Fruit fly (Drosophila melanogaster) whole organism, embryonic: ENCODE measurements around the gene Sf3b2.

Source experiments
- Awh ChIP-seq: fragments of 200-800 bp; sonication (Bioruptor generic); IDR thresholded peaks from 2 replicates; pipeline ENCODE4, ENCODE4 v1.3.6; 2022; ENCODE audit warnings: missing biosample characterization, missing genetic modification characterization
- BEAF-32 ChIP-seq: fragments of 200-800 bp; sonication (Bioruptor generic); optimal IDR thresholded peaks from 3 replicates; lab custom pipeline; 2017; ENCODE audit warnings: missing biosample characterization, missing genetic modification characterization, mild to moderate bottlenecking, moderate library complexity, missing genetic modification reagents
- Bdp1 ChIP-seq: fragments of 200-800 bp; sonication (Bioruptor generic); optimal IDR thresholded peaks from 3 replicates; lab custom pipeline; 2016; ENCODE audit warnings: missing biosample characterization, missing genetic modification characterization
- CG10147 ChIP-seq: fragments of 200-800 bp; sonication (Bioruptor generic); optimal IDR thresholded peaks from 2 replicates; lab custom pipeline; 2019; ENCODE audit warnings: missing biosample characterization, mild to moderate bottlenecking, missing genetic modification characterization, moderate library complexity
- CG10543 ChIP-seq: fragments of 200-800 bp; sonication (Bioruptor generic); optimal IDR thresholded peaks from 3 replicates; lab custom pipeline; 2017; ENCODE audit warnings: missing biosample characterization, mild to moderate bottlenecking, missing genetic modification characterization, moderate library complexity
- CG11456 ChIP-seq: fragments of 200-800 bp; sonication (Bioruptor generic); IDR thresholded peaks from 3 replicates; pipeline ENCODE4 v1.3.6; 2022; ENCODE audit warnings: missing biosample characterization, missing genetic modification characterization
- CG11723 ChIP-seq: fragments of 200-800 bp; sonication (Bioruptor generic); optimal IDR thresholded peaks from 2 replicates; lab custom pipeline; 2017; ENCODE audit warnings: missing biosample characterization, mild to moderate bottlenecking, missing genetic modification characterization
- CG12236 ChIP-seq: fragments of 200-800 bp; sonication (Bioruptor generic); optimal IDR thresholded peaks from 2 replicates; lab custom pipeline; 2016; ENCODE audit warnings: missing biosample characterization, missing genetic modification characterization
- CG13424 ChIP-seq: fragments of 200-800 bp; sonication (Bioruptor generic); optimal IDR thresholded peaks from 2 replicates; lab custom pipeline; 2019; ENCODE audit warnings: missing biosample characterization, mild to moderate bottlenecking, missing genetic modification characterization, moderate library complexity
- CG17568 ChIP-seq: fragments of 200-800 bp; sonication (Bioruptor generic); optimal IDR thresholded peaks from 2 replicates; lab custom pipeline; 2018; ENCODE audit warnings: missing biosample characterization, mild to moderate bottlenecking, missing genetic modification characterization, moderate library complexity
- CG17612 ChIP-seq: fragments of 200-800 bp; sonication (Bioruptor generic); IDR thresholded peaks from 2 replicates; pipeline ENCODE4 v1.3.6; 2022; ENCODE audit warnings: missing biosample characterization, missing genetic modification characterization
- CG18599 ChIP-seq: fragments of 200-800 bp; sonication (Bioruptor generic); optimal IDR thresholded peaks from 3 replicates; lab custom pipeline; 2017; ENCODE audit warnings: missing biosample characterization, missing genetic modification characterization, mild to moderate bottlenecking, moderate library complexity, missing genetic modification reagents
- CG31441 ChIP-seq: fragments of 200-800 bp; sonication (Bioruptor generic); IDR thresholded peaks from 2 replicates; pipeline ENCODE4 v1.3.6; 2022; ENCODE audit warnings: missing biosample characterization, missing genetic modification characterization
- CG32532 ChIP-seq: fragments of 200-800 bp; sonication (Bioruptor generic); IDR thresholded peaks from 2 replicates; pipeline ENCODE4 v1.3.6; 2022; ENCODE audit warnings: missing biosample characterization, missing genetic modification characterization
- CG3281 ChIP-seq: fragments of 200-800 bp; sonication (Bioruptor generic); optimal IDR thresholded peaks from 3 replicates; lab custom pipeline; 2017; ENCODE audit warnings: missing biosample characterization, mild to moderate bottlenecking, missing genetic modification characterization
- CG34422 ChIP-seq: fragments of 200-800 bp; sonication (Bioruptor generic); IDR thresholded peaks from 3 replicates; pipeline ENCODE4 v1.3.6; 2022; ENCODE audit warnings: missing biosample characterization, missing genetic modification characterization
- CG7372 ChIP-seq: fragments of 200-800 bp; sonication (Bioruptor generic); IDR thresholded peaks from 2 replicates; pipeline ENCODE4 v1.3.6; 2022; ENCODE audit warnings: missing biosample characterization, missing genetic modification characterization
- CG7839 ChIP-seq: fragments of 200-800 bp; sonication (Bioruptor generic); optimal IDR thresholded peaks from 3 replicates; lab custom pipeline; 2018; ENCODE audit warnings: missing biosample characterization, mild to moderate bottlenecking, missing genetic modification characterization, moderate library complexity
- CG8359 ChIP-seq: fragments of 200-800 bp; sonication (Bioruptor generic); optimal IDR thresholded peaks from 2 replicates; lab custom pipeline; 2017; ENCODE audit warnings: missing biosample characterization, mild to moderate bottlenecking, missing genetic modification characterization, borderline replicate concordance
- CG8388 ChIP-seq: fragments of 200-800 bp; sonication (Bioruptor generic); optimal IDR thresholded peaks from 2 replicates; lab custom pipeline; 2019; ENCODE audit warnings: missing biosample characterization, mild to moderate bottlenecking, missing genetic modification characterization, moderate library complexity
- CG8478 ChIP-seq: fragments of >200 bp; optimal IDR thresholded peaks from 2 replicates; lab custom pipeline; 2018
- CTCF ChIP-seq: fragments of 200-800 bp; sonication (Bioruptor generic); optimal IDR thresholded peaks from 2 replicates; lab custom pipeline; 2017; ENCODE audit warnings: missing biosample characterization, mild to moderate bottlenecking, missing genetic modification characterization, moderate library complexity
- Dip2 ChIP-seq: fragments of 200-800 bp; sonication (Bioruptor generic); IDR thresholded peaks from 2 replicates; pipeline ENCODE4 v1.3.6; 2022; ENCODE audit warnings: missing biosample characterization, missing genetic modification characterization
- Dp ChIP-seq: fragments of 200-800 bp; sonication (Bioruptor generic); optimal IDR thresholded peaks from 2 replicates; lab custom pipeline; 2018; ENCODE audit warnings: missing biosample characterization, mild to moderate bottlenecking, missing genetic modification characterization, moderate library complexity
- Eip74EF ChIP-seq, 2 experiments: fragments of 200-800 bp in 1 of 2; fragments of >200 bp in 1 of 2; sonication (Bioruptor generic) in 1 of 2; optimal IDR thresholded peaks; 2 replicates each; lab custom pipeline; 2017 to 2019; ENCODE audit warnings: missing biosample characterization in 2 of 2, missing genetic modification characterization in 2 of 2, mild to moderate bottlenecking in 1 of 2, moderate library complexity in 1 of 2
- GATAe ChIP-seq: fragments of 200-800 bp; sonication (Bioruptor generic); conservative IDR thresholded peaks from 2 replicates; pipeline ENCODE4 v1.3.6; 2022; ENCODE audit warnings: missing biosample characterization, missing genetic modification characterization
- Hr3 ChIP-seq: fragments of 200-800 bp; sonication (Bioruptor generic); optimal IDR thresholded peaks from 3 replicates; lab custom pipeline; 2016; ENCODE audit warnings: missing biosample characterization, missing genetic modification characterization
- Hr51 ChIP-seq, 2 experiments: fragments of 200-800 bp; sonication (Bioruptor generic); optimal IDR thresholded peaks; 2 replicates in 1 of 2; 3 replicates in 1 of 2; lab custom pipeline; 2016 to 2018; ENCODE audit warnings: missing biosample characterization in 2 of 2, missing genetic modification characterization in 2 of 2, mild to moderate bottlenecking in 1 of 2, moderate library complexity in 1 of 2
- Kr ChIP-seq: fragments of 200-800 bp; sonication (Bioruptor generic); optimal IDR thresholded peaks from 2 replicates; lab custom pipeline; 2017; ENCODE audit warnings: missing biosample characterization, mild to moderate bottlenecking, missing genetic modification characterization
- Myb ChIP-seq: fragments of 200-800 bp; sonication (Bioruptor generic); optimal IDR thresholded peaks from 2 replicates; lab custom pipeline; 2016; ENCODE audit warnings: missing biosample characterization, missing genetic modification characterization
- Neu2 ChIP-seq: fragments of 200-800 bp; sonication (Bioruptor generic); optimal IDR thresholded peaks from 3 replicates; lab custom pipeline; 2016; ENCODE audit warnings: missing biosample characterization, missing genetic modification characterization, borderline replicate concordance
- Scr ChIP-seq: fragments of 200-800 bp; sonication (Bioruptor generic); IDR thresholded peaks from 2 replicates; pipeline ENCODE4 v1.3.6; 2022; ENCODE audit warnings: missing biosample characterization, missing genetic modification characterization; ENCODE audit not compliant: partially characterized antibody
- bowl ChIP-seq: fragments of 200-800 bp; sonication (Bioruptor generic); IDR thresholded peaks from 2 replicates; pipeline ENCODE4 v1.3.6; 2022; ENCODE audit warnings: missing biosample characterization, missing genetic modification characterization
- crc ChIP-seq: fragments of 200-800 bp; sonication (Bioruptor generic); optimal IDR thresholded peaks from 2 replicates; lab custom pipeline; 2016; ENCODE audit warnings: missing biosample characterization, missing genetic modification characterization
- cwo ChIP-seq: fragments of 200-800 bp; sonication (Bioruptor generic); optimal IDR thresholded peaks from 3 replicates; lab custom pipeline; 2017; ENCODE audit warnings: missing biosample characterization, missing genetic modification characterization, mild to moderate bottlenecking, moderate library complexity, missing genetic modification reagents
- disco-r ChIP-seq: fragments of 200-800 bp; sonication (Bioruptor generic); optimal IDR thresholded peaks from 2 replicates; lab custom pipeline; 2016; ENCODE audit warnings: missing biosample characterization, missing genetic modification characterization
- gcm ChIP-seq: fragments of 200-800 bp; sonication (Bioruptor generic); optimal IDR thresholded peaks from 2 replicates; lab custom pipeline; 2019; ENCODE audit warnings: missing biosample characterization, mild to moderate bottlenecking, missing genetic modification characterization, moderate library complexity
- gt ChIP-seq: fragments of 200-800 bp; sonication (Bioruptor generic); IDR thresholded peaks from 2 replicates; pipeline ENCODE4 v1.3.6; 2022; ENCODE audit warnings: missing biosample characterization, missing genetic modification characterization
- lmd ChIP-seq: fragments of 200-800 bp; sonication (Bioruptor generic); IDR thresholded peaks from 2 replicates; pipeline ENCODE4 v1.3.6; 2022; ENCODE audit warnings: missing biosample characterization, missing genetic modification characterization
- lola ChIP-seq, 3 experiments: fragments of >200 bp in 2 of 3; fragments of 200-800 bp in 1 of 3; sonication (Bioruptor generic) in 1 of 3; optimal IDR thresholded peaks; 2 replicates each; lab custom pipeline; 2017 to 2019; ENCODE audit warnings: missing biosample characterization in 3 of 3, missing genetic modification characterization in 3 of 3, mild to moderate bottlenecking in 1 of 3, moderate library complexity in 1 of 3
- lov ChIP-seq, 2 experiments: fragments of 200-800 bp in 1 of 2; fragments of >200 bp in 1 of 2; sonication (Bioruptor generic) in 1 of 2; IDR thresholded peaks in 1 of 2; optimal IDR thresholded peaks in 1 of 2; 2 replicates in 1 of 2; 3 replicates in 1 of 2; pipeline versions ENCODE4 v1.3.6 to Lab custom; 2017 to 2022; ENCODE audit warnings: missing biosample characterization in 1 of 2, missing genetic modification characterization in 1 of 2
- pan ChIP-seq, 4 experiments: fragments of >200 bp in 3 of 4; fragments of 200-800 bp in 1 of 4; sonication (Bioruptor generic) in 1 of 4; optimal IDR thresholded peaks in 3 of 4; IDR thresholded peaks in 1 of 4; 2 replicates each; pipeline versions ENCODE4 v1.3.6 to Lab custom; 2017 to 2022; ENCODE audit warnings: missing biosample characterization in 2 of 4, missing genetic modification characterization in 2 of 4, mixed read lengths in 1 of 4
- pho ChIP-seq: fragments of 200-800 bp; sonication (Bioruptor generic); optimal IDR thresholded peaks from 2 replicates; lab custom pipeline; 2016; ENCODE audit warnings: missing biosample characterization, missing genetic modification characterization
- schlank ChIP-seq: fragments of 200-800 bp; sonication (Bioruptor generic); optimal IDR thresholded peaks from 2 replicates; lab custom pipeline; 2018; ENCODE audit warnings: missing biosample characterization, mild to moderate bottlenecking, missing genetic modification characterization
- sima ChIP-seq: fragments of 200-800 bp; sonication (Bioruptor generic); optimal IDR thresholded peaks from 2 replicates; lab custom pipeline; 2016; ENCODE audit warnings: missing biosample characterization, missing genetic modification characterization
- slbo ChIP-seq: fragments of 200-800 bp; sonication (Bioruptor generic); IDR thresholded peaks from 2 replicates; pipeline ENCODE4 v1.3.6; 2022; ENCODE audit warnings: missing biosample characterization, missing genetic modification characterization
- trem ChIP-seq: fragments of 200-800 bp; optimal IDR thresholded peaks from 3 replicates; lab custom pipeline; 2019; ENCODE audit warnings: missing biosample characterization, mild to moderate bottlenecking, missing genetic modification characterization, moderate library complexity
- wor ChIP-seq: fragments of 200-800 bp; sonication (Bioruptor generic); IDR thresholded peaks from 2 replicates; pipeline ENCODE4 v1.3.6; 2022; ENCODE audit warnings: missing biosample characterization, missing genetic modification characterization
- zfh2 ChIP-seq: fragments of 200-800 bp; sonication (Bioruptor generic); optimal IDR thresholded peaks from 2 replicates; lab custom pipeline; 2016; ENCODE audit warnings: missing biosample characterization, missing genetic modification characterization

Sf3b2 gene

DNA sequence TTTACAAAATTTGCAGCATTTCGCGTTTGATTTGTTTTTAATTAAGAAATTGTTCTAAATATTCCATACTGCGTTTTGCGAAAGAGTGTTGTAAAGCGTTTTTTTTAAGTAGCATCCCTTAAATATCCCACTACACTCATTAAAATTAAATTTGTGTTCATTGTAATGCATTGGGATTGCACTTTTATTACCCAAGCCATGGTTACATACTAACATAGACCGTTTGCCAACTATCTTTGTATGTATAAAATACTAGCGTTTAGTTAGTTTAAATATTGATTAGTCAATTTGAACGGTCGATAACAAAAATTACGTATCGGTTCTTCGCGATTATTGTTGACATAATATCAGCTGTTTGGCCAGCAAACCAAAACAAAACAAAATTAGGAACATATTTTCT lies 10.8 kb upstream of the Sf3b2 start, which contains the start of the genes cnir and CG17221 (continued):
- TF ChIP-seq pan (optimal IDR thresholded peaks at IDR 0.05; lab: Kevin White, UChicago) (no peak), pan (GFP tag; optimal IDR thresholded peaks at IDR 0.05 in 1 of 2, IDR thresholded peaks at IDR 0.05 in 1 of 2) (no peak), sima (GFP tag; lab: Kevin White, UChicago) (no peak), pho (GFP tag; lab: Kevin White, UChicago) (peak; percentile 68), Myb (GFP tag; lab: Kevin White, UChicago) (peak; percentile 93), CG8359 (GFP tag; lab: Kevin White, UChicago) (no peak), zfh2 (GFP tag; lab: Kevin White, UChicago) (peak; percentile 78), disco-r (GFP tag; lab: Kevin White, UChicago) (peak; percentile 71), gcm (peak; percentile 5), CG31441 (GFP tag; lab: Robert Waterston, UW) (peak; percentile 53), slbo (peak; percentile 67; the same call in 1 of the 2 replicates), wor (no peak), CG34422 (GFP tag; lab: Robert Waterston, UW) (peak; percentile 56; the same call in 1 of the 3 replicates), gt (GFP tag; lab: Robert Waterston, UW) (no peak), CG17612 (GFP tag; lab: Robert Waterston, UW) (no peak), GATAe (GFP tag; lab: Robert Waterston, UW) (no peak), trem (peak; percentile 86), Hr3 (peak; percentile 44), CG7372 (GFP tag; lab: Robert Waterston, UW) (peak; percentile 50), lmd (GFP tag; lab: Robert Waterston, UW) (no peak), CG11456 (GFP tag; lab: Robert Waterston, UW) (no peak), CG3281 (GFP tag; lab: Kevin White, UChicago) (peak; percentile 68), Awh (GFP tag; lab: Robert Waterston, UW) (0 out of 2 replicates have a peak, but pooled peaks have one; percentile 33), Kr (GFP tag; lab: Kevin White, UChicago) (no peak), CG32532 (GFP tag; lab: Robert Waterston, UW) (peak; percentile 67), Neu2 (no peak), Dp (GFP tag; lab: Kevin White, UChicago) (peak; percentile 59), CG8388 (GFP tag; lab: Kevin White, UChicago) (peak; percentile 23), CG18599 (peak; percentile 72), BEAF-32 (GFP tag; lab: Kevin White, UChicago) (peak; percentile 72), crc (GFP tag; lab: Kevin White, UChicago) (peak; percentile 57), CG11723 (GFP tag; lab: Kevin White, UChicago) (peak; percentile 34), CG12236 (GFP tag; lab: Kevin White, UChicago) (peak; percentile 55), CG7839 (peak; percentile 57), Bdp1 (GFP tag; lab: Kevin White, UChicago) (no peak), CG17568 (no peak), lola (GFP tag; optimal IDR thresholded peaks at IDR 0.05; lab: Kevin White, UChicago) (peak in 1 of 3 experiments; percentile 60), CG8478 (no peak), CG13424 (tag; lab: Kevin White, UChicago) (peak; percentile 74), bowl (GFP tag; lab: Robert Waterston, UW) (no peak), Hr51 (GFP tag; optimal IDR thresholded peaks at IDR 0.05; lab: Kevin White, UChicago) (peak; percentile 60 to 66), lov (optimal IDR thresholded peaks at IDR 0.05; lab: Kevin White, UChicago) (no peak), lov (GFP tag; IDR thresholded peaks at IDR 0.05; lab: Robert Waterston, UW) (no peak), Dip2 (GFP tag; lab: Robert Waterston, UW) (no peak), CG10147 (GFP tag; lab: Kevin White, UChicago) (peak; percentile 55), CG10543 (GFP tag; lab: Kevin White, UChicago) (peak; percentile 71), Scr (peak; percentile 54), CTCF (peak; percentile 42), schlank (tag; lab: Kevin White, UChicago) (peak; percentile 31), Eip74EF (GFP tag; optimal IDR thresholded peaks at IDR 0.05; lab: Kevin White, UChicago) (peak in 1 of 2 experiments; percentile 12), cwo (GFP tag; lab: Kevin White, UChicago) (peak; percentile 16)
